Worm (Caenorhabditis elegans): Measurements from ENCODE around the gene ari-2.

ari-2 gene

DNA sequence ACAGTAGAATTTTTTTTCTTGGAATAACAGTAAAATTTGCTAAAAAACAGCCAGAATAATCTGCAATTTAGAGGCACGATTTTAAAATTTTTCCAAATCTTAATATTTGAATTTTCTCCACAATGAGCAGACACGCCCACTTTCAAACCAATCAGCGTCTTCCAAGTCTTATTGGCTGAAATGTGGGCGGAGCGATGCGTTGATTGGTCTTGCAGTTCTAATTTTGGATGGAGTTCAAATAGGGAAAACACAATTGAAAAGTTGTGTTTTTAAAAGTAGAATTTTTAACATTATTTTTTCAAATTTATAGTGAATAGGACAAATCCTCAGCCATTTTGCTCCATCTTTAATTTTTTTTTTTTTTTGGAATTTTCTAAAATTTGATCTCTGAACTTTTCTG is 31.8 kb downstream of the ari-2 start:
- TF ChIP-seq bed-3 (GFP tag; optimal IDR thresholded peaks at IDR 0.05) (no peak), ceh-43 (GFP tag; optimal IDR thresholded peaks at IDR 0.05) (no peak), ceh-83 (GFP tag; optimal IDR thresholded peaks at IDR 0.05) (no peak), nhr-2 (tag; optimal IDR thresholded peaks at IDR 0.05) (no peak), unc-120 (tag; optimal IDR thresholded peaks at IDR 0.05; ENCODE audit: poor library complexity, severe bottlenecking) (no peak), ces-1 (GFP tag; optimal IDR thresholded peaks at IDR 0.05) (no peak), blmp-1 (tag; optimal IDR thresholded peaks at IDR 0.05) (no peak), cnd-1 (tag; optimal IDR thresholded peaks at IDR 0.05) (no peak), snpc-4 (tag; optimal IDR thresholded peaks at IDR 0.05) (no peak), M03D4.4 (tag; optimal IDR thresholded peaks at IDR 0.05) (no peak), mls-2 (tag; optimal IDR thresholded peaks at IDR 0.05) (no peak), drap-1 (GFP tag; optimal IDR thresholded peaks at IDR 0.05) (no peak), nhr-12 (tag; optimal IDR thresholded peaks at IDR 0.05) (no peak), tbx-8 (GFP tag; optimal IDR thresholded peaks at IDR 0.05) (no peak), nhr-76 (tag; optimal IDR thresholded peaks at IDR 0.05) (no peak)

DNA sequence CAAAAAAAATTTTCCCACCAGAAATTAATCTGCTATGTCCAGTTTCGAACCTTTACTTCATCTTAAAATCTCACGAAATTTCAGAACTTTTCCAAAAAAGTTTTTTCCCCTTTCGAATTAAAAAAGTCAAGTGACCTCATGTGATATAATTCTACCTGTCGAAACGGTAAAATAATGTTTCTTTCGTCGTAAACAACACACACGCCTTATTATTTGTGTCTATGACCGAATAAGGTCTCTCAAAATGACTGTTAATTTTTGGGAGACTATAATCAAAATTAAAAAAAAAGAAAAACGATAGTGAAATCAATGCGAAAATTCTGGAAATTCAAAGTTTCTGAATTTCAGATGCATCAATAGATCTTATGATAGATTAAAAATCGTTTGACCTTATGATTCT is 32.2 kb downstream of the ari-2 start:
- TF ChIP-seq M03D4.4 (tag; optimal IDR thresholded peaks at IDR 0.05) = no peak
- TF ChIP-seq ceh-83 (GFP tag; optimal IDR thresholded peaks at IDR 0.05) = no peak
- TF ChIP-seq nhr-28 (tag; optimal IDR thresholded peaks at IDR 0.05) = no peak
- TF ChIP-seq unc-62 (GFP tag; optimal IDR thresholded peaks at IDR 0.05) = no peak
- no peak for TF ChIP-seq tbx-8 (GFP tag; optimal IDR thresholded peaks at IDR 0.05)
- no peak for TF ChIP-seq sem-2 (GFP tag; optimal IDR thresholded peaks at IDR 0.05)
- no peak for TF ChIP-seq ceh-43 (GFP tag; optimal IDR thresholded peaks at IDR 0.05)
- TF ChIP-seq unc-39 (tag; optimal IDR thresholded peaks at IDR 0.05) = no peak
- TF ChIP-seq mep-1 (tag; optimal IDR thresholded peaks at IDR 0.05) = no peak
- TF ChIP-seq sptf-1 (tag; optimal IDR thresholded peaks at IDR 0.05) = no peak
- TF ChIP-seq zip-8 (tag; optimal IDR thresholded peaks at IDR 0.05) = no peak

DNA sequence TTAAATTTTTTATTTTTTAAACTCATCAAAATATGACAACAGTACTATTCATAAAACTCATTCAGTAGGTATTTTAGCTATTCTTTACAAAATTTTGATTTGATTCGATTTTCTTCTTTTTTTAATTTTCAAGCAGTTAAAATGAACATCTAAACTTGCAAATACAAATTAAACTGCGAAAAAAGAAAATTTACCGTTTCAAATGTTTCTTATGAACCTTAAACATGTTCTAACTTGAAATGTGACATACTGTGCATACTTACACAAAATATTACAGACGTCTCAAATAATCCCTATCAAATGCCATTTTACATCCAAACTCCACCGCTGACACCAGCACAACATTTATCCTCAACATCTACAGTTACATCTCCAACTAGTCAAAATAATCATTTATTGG is 33.5 kb downstream of the ari-2 start, which contains the start of gene fkh-7:
TSS of gene fkh-7 (plus strand) at position 301 of the 400 bp plus-strand sequence.
- TF ChIP-seq nhr-76 (tag; optimal IDR thresholded peaks at IDR 0.05) (no peak), ztf-11 (tag; optimal IDR thresholded peaks at IDR 0.05) (no peak), pha-4 (tag; optimal IDR thresholded peaks at IDR 0.05) (no peak), elt-3 (tag; optimal IDR thresholded peaks at IDR 0.05) (no peak), sem-2 (GFP tag; optimal IDR thresholded peaks at IDR 0.05) (no peak), mls-2 (tag; optimal IDR thresholded peaks at IDR 0.05) (no peak), bed-3 (GFP tag; optimal IDR thresholded peaks at IDR 0.05) (no peak), zip-8 (tag; optimal IDR thresholded peaks at IDR 0.05) (no peak), ceh-39 (tag; optimal IDR thresholded peaks at IDR 0.05) (no peak), mep-1 (tag; optimal IDR thresholded peaks at IDR 0.05) (no peak), unc-39 (tag; optimal IDR thresholded peaks at IDR 0.05) (no peak), blmp-1 (tag; optimal IDR thresholded peaks at IDR 0.05) (no peak), lsy-2 (tag; optimal IDR thresholded peaks at IDR 0.05) (no peak)

DNA sequence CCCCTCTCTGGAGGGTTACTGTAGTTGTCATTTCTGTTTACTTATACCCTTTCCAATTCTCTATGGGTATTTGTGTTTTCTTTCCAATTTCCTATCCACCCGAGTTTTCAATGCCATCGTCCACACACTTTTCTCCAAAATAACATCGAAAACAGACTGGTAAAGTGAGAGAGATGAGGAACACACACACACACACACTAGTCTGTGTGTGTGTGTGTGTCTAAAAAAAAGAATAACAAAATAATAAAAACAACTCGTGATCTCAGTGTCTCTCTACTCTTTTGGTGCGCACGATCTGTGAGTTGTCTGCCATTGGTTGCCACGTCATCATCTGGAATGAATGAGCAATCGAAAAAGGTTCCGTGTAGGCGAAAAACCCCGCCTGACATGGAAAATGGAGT is 35.4 kb downstream of the ari-2 start:
- TF ChIP-seq flh-1 (GFP tag; optimal IDR thresholded peaks at IDR 0.05) (no peak), lin-13 (tag; optimal IDR thresholded peaks at IDR 0.05) (no peak), ceh-39 (tag; optimal IDR thresholded peaks at IDR 0.05) (no peak), zip-8 (tag; optimal IDR thresholded peaks at IDR 0.05) (no peak), hlh-1 (tag; optimal IDR thresholded peaks at IDR 0.05) (no peak), lin-32 (GFP tag; optimal IDR thresholded peaks at IDR 0.05) (no peak), mls-2 (tag; optimal IDR thresholded peaks at IDR 0.05) (no peak), M03D4.4 (tag; optimal IDR thresholded peaks at IDR 0.05) (no peak), bed-3 (GFP tag; optimal IDR thresholded peaks at IDR 0.05) (no peak), drap-1 (GFP tag; optimal IDR thresholded peaks at IDR 0.05) (no peak), mab-5 (tag; optimal IDR thresholded peaks at IDR 0.05) (no peak)
